Worm (Caenorhabditis elegans) whole organism, mixed stage, embryonic: ENCODE data around the gene rpoa-12.

ENCODE experiments used
- M03D4.4 ChIP-seq: sonication (generic microtip); optimal IDR thresholded peaks from 2 replicates; lab custom pipeline; 2017; ENCODE audit warnings: mild to moderate bottlenecking, missing genetic modification characterization, missing compliant biosample characterization
- blmp-1 ChIP-seq: fragments of 150-350 bp; optimal IDR thresholded peaks from 2 replicates; lab custom pipeline; 2014; ENCODE audit warnings: missing biosample characterization, missing genetic modification characterization
- ceh-39 ChIP-seq: fragments of 150-350 bp; optimal IDR thresholded peaks from 2 replicates; lab custom pipeline; 2014; ENCODE audit warnings: missing biosample characterization, missing genetic modification characterization
- ceh-43 ChIP-seq: fragments of 200-800 bp; sonication (Bioruptor generic); optimal IDR thresholded peaks from 2 replicates; lab custom pipeline; 2018; ENCODE audit warnings: mild to moderate bottlenecking, missing genetic modification characterization, moderate library complexity, missing compliant biosample characterization
- ceh-83 ChIP-seq: fragments of 200-800 bp; sonication (Bioruptor generic); optimal IDR thresholded peaks from 2 replicates; lab custom pipeline; 2018; ENCODE audit warnings: mild to moderate bottlenecking, missing genetic modification characterization, missing compliant biosample characterization
- ces-1 ChIP-seq: fragments of 150-350 bp; optimal IDR thresholded peaks from 2 replicates; lab custom pipeline; 2014; ENCODE audit warnings: missing biosample characterization, missing genetic modification reagents, missing genetic modification characterization
- cnd-1 ChIP-seq: fragments of 200-800 bp; sonication (Bioruptor generic); optimal IDR thresholded peaks from 2 replicates; lab custom pipeline; 2018; ENCODE audit warnings: mild to moderate bottlenecking, missing genetic modification characterization, missing compliant biosample characterization
- drap-1 ChIP-seq: fragments of 200-800 bp; sonication (Bioruptor generic); optimal IDR thresholded peaks from 3 replicates; lab custom pipeline; 2018; ENCODE audit warnings: mild to moderate bottlenecking, missing genetic modification characterization, missing compliant biosample characterization
- elt-1 ChIP-seq: sonication (generic microtip); optimal IDR thresholded peaks from 2 replicates; lab custom pipeline; 2017; ENCODE audit warnings: missing genetic modification characterization, mild to moderate bottlenecking, missing compliant biosample characterization, antibody characterized with exemption, moderate library complexity, borderline replicate concordance; ENCODE audit not compliant: insufficient read depth
- elt-3 ChIP-seq: fragments of 150-350 bp; optimal IDR thresholded peaks from 2 replicates; lab custom pipeline; 2014; ENCODE audit warnings: missing biosample characterization, missing genetic modification characterization
- flh-1 ChIP-seq: fragments of 200-800 bp; sonication (Bioruptor generic); optimal IDR thresholded peaks from 2 replicates; lab custom pipeline; 2018; ENCODE audit warnings: mild to moderate bottlenecking, missing genetic modification characterization, moderate library complexity, missing compliant biosample characterization
- ham-2 ChIP-seq: fragments of 200-800 bp; sonication (Bioruptor generic); optimal IDR thresholded peaks from 2 replicates; lab custom pipeline; 2018; ENCODE audit warnings: mild to moderate bottlenecking, missing genetic modification characterization, missing compliant biosample characterization
- lin-13 ChIP-seq: fragments of 150-350 bp; optimal IDR thresholded peaks from 2 replicates; lab custom pipeline; 2014; ENCODE audit warnings: missing biosample characterization, missing genetic modification characterization
- lsy-2 ChIP-seq: fragments of 150-350 bp; optimal IDR thresholded peaks from 2 replicates; lab custom pipeline; 2014; ENCODE audit warnings: missing biosample characterization, missing genetic modification characterization
- mab-5 ChIP-seq: fragments of 150-350 bp; optimal IDR thresholded peaks from 2 replicates; lab custom pipeline; 2014; ENCODE audit warnings: missing biosample characterization, missing genetic modification characterization
- mep-1 ChIP-seq: fragments of 150-350 bp; optimal IDR thresholded peaks from 2 replicates; lab custom pipeline; 2017; ENCODE audit warnings: missing biosample characterization, missing genetic modification reagents, missing genetic modification characterization, inconsistent platforms
- mls-2 ChIP-seq: sonication (generic microtip); optimal IDR thresholded peaks from 2 replicates; lab custom pipeline; 2016; ENCODE audit warnings: mild to moderate bottlenecking, missing genetic modification characterization, moderate library complexity, missing compliant biosample characterization
- nhr-12 ChIP-seq: fragments of 150-350 bp; optimal IDR thresholded peaks from 2 replicates; lab custom pipeline; 2014; ENCODE audit warnings: missing biosample characterization, missing genetic modification characterization
- nhr-2 ChIP-seq: fragments of 150-350 bp; optimal IDR thresholded peaks from 2 replicates; lab custom pipeline; 2014; ENCODE audit warnings: missing biosample characterization, missing genetic modification characterization
- nhr-237 ChIP-seq: fragments of 150-350 bp; optimal IDR thresholded peaks from 2 replicates; lab custom pipeline; 2014; ENCODE audit warnings: missing biosample characterization, missing genetic modification characterization
- nhr-28 ChIP-seq: fragments of 150-350 bp; optimal IDR thresholded peaks from 2 replicates; lab custom pipeline; 2014; ENCODE audit warnings: missing biosample characterization, missing genetic modification characterization
- nhr-76 ChIP-seq: sonication (generic microtip); optimal IDR thresholded peaks from 2 replicates; lab custom pipeline; 2017; ENCODE audit warnings: missing biosample characterization, missing genetic modification characterization
- pha-4 ChIP-seq: fragments of 150-350 bp; optimal IDR thresholded peaks from 2 replicates; lab custom pipeline; 2018; ENCODE audit warnings: missing biosample characterization, missing genetic modification reagents, missing genetic modification characterization
- sem-2 ChIP-seq: fragments of 200-800 bp; sonication (Bioruptor generic); optimal IDR thresholded peaks from 2 replicates; lab custom pipeline; 2018; ENCODE audit warnings: mild to moderate bottlenecking, missing genetic modification characterization, missing compliant biosample characterization
- snpc-4 ChIP-seq: fragments of 150-350 bp; optimal IDR thresholded peaks from 2 replicates; lab custom pipeline; 2014; ENCODE audit warnings: missing biosample characterization, missing genetic modification characterization
- sptf-1 ChIP-seq: sonication (generic microtip); optimal IDR thresholded peaks from 2 replicates; lab custom pipeline; 2017; ENCODE audit warnings: mild to moderate bottlenecking, missing genetic modification characterization, moderate library complexity, missing compliant biosample characterization
- tbx-8 ChIP-seq: fragments of 200-800 bp; sonication (Bioruptor generic); optimal IDR thresholded peaks from 2 replicates; lab custom pipeline; 2018; ENCODE audit warnings: mild to moderate bottlenecking, missing genetic modification characterization, moderate library complexity, missing compliant biosample characterization
- unc-120 ChIP-seq: sonication (generic microtip); optimal IDR thresholded peaks from 2 replicates; lab custom pipeline; 2017; ENCODE audit warnings: missing genetic modification characterization, missing compliant biosample characterization; ENCODE audit not compliant: poor library complexity, severe bottlenecking
- unc-39 ChIP-seq: fragments of 150-350 bp; optimal IDR thresholded peaks from 2 replicates; lab custom pipeline; 2014; ENCODE audit warnings: missing biosample characterization, missing genetic modification characterization
- unc-62 ChIP-seq: fragments of 150-350 bp; optimal IDR thresholded peaks from 2 replicates; lab custom pipeline; 2014; ENCODE audit warnings: missing biosample characterization, missing genetic modification reagents, missing genetic modification characterization
- zip-8 ChIP-seq: fragments of 150-350 bp; optimal IDR thresholded peaks from 2 replicates; lab custom pipeline; 2014; ENCODE audit warnings: missing biosample characterization, missing genetic modification characterization
- ztf-11 ChIP-seq: fragments of 150-350 bp; optimal IDR thresholded peaks from 2 replicates; lab custom pipeline; 2014; ENCODE audit warnings: missing biosample characterization, missing genetic modification characterization

rpoa-12 gene

DNA sequence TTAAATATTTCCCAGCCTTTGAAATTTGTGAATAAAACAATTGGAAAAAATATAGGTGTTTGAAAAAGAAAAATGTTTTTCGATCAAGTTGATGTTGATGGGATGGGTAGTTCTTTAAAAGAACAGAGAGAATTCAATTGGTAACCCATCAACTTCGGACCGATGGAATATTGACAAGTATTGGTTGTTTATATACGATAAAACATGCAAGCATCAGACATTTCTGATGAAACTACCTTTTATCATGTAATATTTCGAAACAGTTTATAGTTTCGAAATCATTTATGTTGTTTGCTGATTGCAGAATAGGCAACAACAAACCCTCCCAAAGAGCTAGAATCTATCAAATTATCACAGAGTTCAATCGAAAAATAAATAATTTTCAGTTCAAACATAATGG, 13.2 kb downstream of the rpoa-12 start:
- no peak for TF ChIP-seq mep-1

DNA sequence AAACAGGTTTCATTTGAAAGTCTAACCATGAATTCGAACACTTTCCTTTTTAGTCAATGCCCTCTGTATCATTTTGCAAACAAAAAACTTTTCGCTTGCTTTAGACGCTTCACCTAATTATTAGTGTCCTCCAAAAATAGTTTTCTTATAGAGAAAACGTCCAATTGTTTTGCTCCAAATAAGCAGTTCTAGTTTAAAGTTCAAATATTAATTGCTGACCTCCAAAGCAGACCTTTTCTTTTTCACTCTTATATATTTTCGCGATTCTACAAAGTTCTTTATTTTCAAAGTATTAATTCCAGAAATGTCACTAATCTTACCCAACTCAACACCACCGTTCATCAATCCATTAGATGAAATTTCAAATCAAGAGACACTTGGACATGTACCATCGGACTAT, 14.3 kb downstream of the rpoa-12 start, which contains the start of gene gnrr-2:
gnrr-2 (plus strand) TSS at position 301 of the 400 bp plus-strand sequence.
- TF ChIP-seq mls-2 (tag; lab: Kevin White, UChicago) (no peak), lsy-2 (no peak), M03D4.4 (no peak), ceh-39 (tag; lab: Kevin White, UChicago) (no peak), unc-39 (tag; lab: Kevin White, UChicago) (no peak), ces-1 (no peak), unc-120 (tag; lab: Kevin White, UChicago) (no peak), snpc-4 (no peak), ceh-83 (GFP tag; lab: Kevin White, UChicago) (no peak), nhr-237 (no peak), ceh-43 (GFP tag; lab: Kevin White, UChicago) (no peak), ham-2 (no peak), lin-13 (tag; lab: Kevin White, UChicago) (no peak), sptf-1 (tag; lab: Kevin White, UChicago) (no peak), elt-3 (tag; lab: Kevin White, UChicago) (no peak), flh-1 (no peak), tbx-8 (GFP tag; lab: Kevin White, UChicago) (no peak)

DNA sequence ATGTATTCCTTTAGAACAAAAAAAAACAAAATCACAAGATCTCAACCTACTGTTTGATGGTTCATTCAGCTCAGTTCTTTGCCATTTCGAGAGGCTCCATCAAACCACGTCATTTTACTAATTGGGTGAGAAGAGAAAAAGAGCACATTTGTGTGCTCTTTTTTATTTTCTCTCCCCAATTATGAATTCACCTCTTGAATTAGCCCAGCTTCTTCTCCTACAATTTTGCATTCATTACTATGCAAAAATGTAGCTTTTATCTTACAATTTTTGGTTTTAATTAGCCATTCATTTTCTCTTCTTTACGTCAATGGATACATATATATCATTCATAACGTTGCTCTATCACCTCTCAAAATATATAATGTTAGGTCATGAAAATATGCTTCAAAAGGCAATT, 17.5 kb downstream of the rpoa-12 start:
- TF ChIP-seq lin-13 (tag; lab: Kevin White, UChicago) (no peak), elt-3 (tag; lab: Kevin White, UChicago) (no peak), snpc-4 (no peak), unc-39 (tag; lab: Kevin White, UChicago) (no peak), nhr-237 (no peak), unc-62 (GFP tag; lab: Kevin White, UChicago) (no peak), elt-1 (tag; lab: Kevin White, UChicago) (no peak), ztf-11 (no peak), mls-2 (tag; lab: Kevin White, UChicago) (no peak), ces-1 (no peak), ceh-83 (GFP tag; lab: Kevin White, UChicago) (no peak), mep-1 (no peak), blmp-1 (tag; lab: Kevin White, UChicago) (no peak), nhr-12 (no peak), nhr-76 (tag; lab: Kevin White, UChicago) (no peak), mab-5 (tag; lab: Kevin White, UChicago) (no peak), nhr-28 (no peak), cnd-1 (tag; lab: Kevin White, UChicago) (no peak)

DNA sequence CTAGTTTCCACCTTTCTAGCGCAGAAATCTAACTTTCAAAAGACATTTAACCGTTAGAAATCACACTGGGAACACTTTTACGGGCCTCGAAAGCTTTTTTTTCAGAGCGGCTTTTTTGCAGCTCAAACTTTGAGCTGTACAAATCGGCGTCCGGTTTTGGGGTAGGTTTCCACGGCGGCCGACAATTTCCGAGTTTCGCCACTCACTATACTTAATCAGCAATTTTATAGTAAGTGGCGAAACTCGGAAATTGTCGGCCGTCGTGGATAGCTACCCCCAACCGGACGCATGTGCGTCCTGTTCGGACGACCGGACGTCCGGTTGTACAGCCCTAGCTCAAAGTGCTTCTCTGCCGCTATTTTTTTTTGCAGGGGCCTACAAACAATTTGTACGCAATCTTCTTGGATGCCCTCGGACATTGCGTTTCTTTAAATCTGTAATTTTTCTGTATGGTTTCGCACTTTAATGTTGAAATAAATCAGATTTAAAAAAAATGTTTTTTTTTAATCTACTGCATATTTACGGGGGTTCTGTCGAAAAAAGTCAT, 26.9 kb downstream of the rpoa-12 start:
- TF ChIP-seq ztf-11 (no peak), nhr-76 (tag; lab: Kevin White, UChicago) (no peak), mep-1 (no peak), nhr-237 (no peak), lin-13 (tag; lab: Kevin White, UChicago) (no peak), mls-2 (tag; lab: Kevin White, UChicago) (no peak), ceh-83 (GFP tag; lab: Kevin White, UChicago) (no peak), ceh-39 (tag; lab: Kevin White, UChicago) (no peak), pha-4 (no peak), sem-2 (GFP tag; lab: Kevin White, UChicago) (no peak), drap-1 (GFP tag; lab: Kevin White, UChicago) (no peak)

DNA sequence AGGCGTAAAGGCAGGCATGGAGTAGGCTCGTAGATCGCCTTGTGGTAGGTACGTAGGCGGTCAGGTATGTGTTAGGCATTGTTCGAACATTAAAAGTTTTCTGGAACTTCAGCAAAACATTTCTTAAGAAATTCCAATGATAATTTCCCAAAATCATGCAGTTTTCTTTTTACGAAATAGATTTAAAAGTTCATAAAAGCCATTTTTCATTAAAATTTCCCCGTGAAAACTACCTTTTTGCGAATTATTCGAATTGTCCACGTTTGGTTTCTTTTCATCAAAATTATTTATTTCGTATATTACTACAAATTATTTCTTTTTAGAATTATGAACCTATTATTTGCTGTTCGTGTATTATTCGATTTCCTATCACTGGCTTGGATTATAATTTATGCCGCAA, 28.4 kb downstream of the rpoa-12 start, which contains the start of gene C15H11.13:
C15H11.13 (plus strand) TSS at position 301 of the 400 bp plus-strand sequence.
- no peak for TF ChIP-seq drap-1 (GFP tag; lab: Kevin White, UChicago)
- TF ChIP-seq unc-39 (tag; lab: Kevin White, UChicago): no peak
- no peak for TF ChIP-seq nhr-12
- no peak for TF ChIP-seq ztf-11
- no peak for TF ChIP-seq flh-1
- TF ChIP-seq M03D4.4: no peak
- no peak for TF ChIP-seq nhr-28
- no peak for TF ChIP-seq nhr-76 (tag; lab: Kevin White, UChicago)
- TF ChIP-seq ham-2: no peak
- TF ChIP-seq ceh-83 (GFP tag; lab: Kevin White, UChicago): no peak
- no peak for TF ChIP-seq snpc-4
- TF ChIP-seq unc-62 (GFP tag; lab: Kevin White, UChicago): no peak
- no peak for TF ChIP-seq ceh-43 (GFP tag; lab: Kevin White, UChicago)
- TF ChIP-seq zip-8: no peak
- no peak for TF ChIP-seq elt-1 (tag; lab: Kevin White, UChicago)
- TF ChIP-seq nhr-2: no peak
- TF ChIP-seq cnd-1 (tag; lab: Kevin White, UChicago): no peak
- TF ChIP-seq pha-4: no peak
- TF ChIP-seq nhr-237: no peak
- no peak for TF ChIP-seq sem-2 (GFP tag; lab: Kevin White, UChicago)
